Worm (Caenorhabditis elegans) whole organism, L4 larva: ENCODE measurements around the gene gmn-1.

Experiments used
- F26F4.8 ChIP-seq: fragments of 200-800 bp; sonication (Bioruptor generic); conservative IDR thresholded peaks from 2 replicates; pipeline ENCODE4 v1.3.6; 2022; ENCODE audit warnings: missing genetic modification characterization, missing compliant biosample characterization
- unc-62 ChIP-seq, 3 experiments: fragments of 150-350 bp in 1 of 3; sonication (generic microtip); optimal IDR thresholded peaks in 2 of 3; peaks in 1 of 3; 1 replicate in 1 of 3; 2 replicates in 2 of 3; lab custom pipeline; 2014 to 2017; ENCODE audit warnings: missing biosample characterization in 3 of 3, missing genetic modification characterization in 3 of 3, missing genetic modification reagents in 3 of 3, missing genotype in 1 of 3

DNA sequence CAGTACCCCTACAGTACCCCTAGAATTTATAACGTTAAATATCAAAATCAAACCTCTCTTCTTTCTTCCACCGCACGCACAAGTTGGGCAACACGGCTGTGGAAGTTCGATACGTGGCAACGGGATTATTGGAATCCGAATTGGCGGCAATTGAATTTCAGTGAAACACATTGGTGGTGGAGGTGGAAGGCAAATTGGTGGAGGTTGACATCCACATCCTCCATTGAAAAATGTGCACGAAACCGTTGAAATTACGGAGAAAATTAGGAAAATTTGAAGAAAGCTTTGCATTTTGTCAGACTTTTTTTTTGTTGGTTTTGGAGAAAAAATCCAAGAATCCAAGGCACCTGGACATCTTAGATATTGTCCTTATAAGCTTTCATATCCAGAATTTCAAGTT, 10.2 kb upstream of the gmn-1 start:
- no peak for TF ChIP-seq F26F4.8 (GFP tag; lab: Robert Waterston, UW)
- no peak for TF ChIP-seq unc-62 (GFP tag; optimal IDR thresholded peaks at IDR 0.05 in 1 of 2; lab: Kevin White, UChicago)
- no peak for TF ChIP-seq unc-62 (tag; optimal IDR thresholded peaks at IDR 0.05; lab: Kevin White, UChicago)
